Fruit fly (Drosophila melanogaster): ENCODE data around the gene CG14355.

The CG14355 gene

dm6 chr3R:14125479-14126121 lies 26.1 kb downstream of the CG14355 start, which contains the start of the genes 140up and Polr2B (continued):
- TF ChIP-seq Hr3 (GFP tag; optimal IDR thresholded peaks at IDR 0.05) (peak; percentile 97), CG2889 (GFP tag; IDR thresholded peaks at IDR 0.05) (peak; percentile 89), Hr78 (GFP tag; optimal IDR thresholded peaks at IDR 0.05) (no peak), Hey (tag; optimal IDR thresholded peaks at IDR 0.05) (no peak), CG10366 (GFP tag; IDR thresholded peaks at IDR 0.05) (peak; percentile 91), gsb (GFP tag; IDR thresholded peaks at IDR 0.05) (peak; percentile 84), CG10274 (GFP tag; optimal IDR thresholded peaks at IDR 0.05) (peak; percentile 64), Deaf1 (tag; optimal IDR thresholded peaks at IDR 0.05) (peak; percentile 72), CG1529 (GFP tag; optimal IDR thresholded peaks at IDR 0.05) (peak; percentile 81), ftz-f1 (GFP tag; optimal IDR thresholded peaks at IDR 0.05) (peak; percentile 18), luna (GFP tag; optimal IDR thresholded peaks at IDR 0.05) (no peak), CG34422 (GFP tag; IDR thresholded peaks at IDR 0.05) (peak; percentile 97), caup (GFP tag; optimal IDR thresholded peaks at IDR 0.05; ENCODE audit: severe bottlenecking) (peak; percentile 92), CG5180 (GFP tag; optimal IDR thresholded peaks at IDR 0.05) (peak; percentile 58), CG4282 (GFP tag; optimal IDR thresholded peaks at IDR 0.05) (peak; percentile 46), cg (GFP tag; optimal IDR thresholded peaks at IDR 0.05) (no peak), Awh (GFP tag; IDR thresholded peaks at IDR 0.05) (peak; percentile 89), CG6272 (GFP tag; IDR thresholded peaks at IDR 0.05) (peak; percentile 93), CoRest (tag; optimal IDR thresholded peaks at IDR 0.05) (peak; percentile 97), pan (optimal IDR thresholded peaks at IDR 0.05) (no peak), pan (GFP tag; optimal IDR thresholded peaks at IDR 0.05 in 1 of 2, IDR thresholded peaks at IDR 0.05 in 1 of 2) (peak in 1 of 2 experiments; percentile 94), insv (GFP tag; optimal IDR thresholded peaks at IDR 0.05) (peak in 1 of 2 experiments; percentile 69), mirr (GFP tag; optimal IDR thresholded peaks at IDR 0.05) (peak; percentile 47), CG12744 (GFP tag; optimal IDR thresholded peaks at IDR 0.05) (peak; percentile 55), C15 (GFP tag; IDR thresholded peaks at IDR 0.05) (peak; percentile 61; the same call in 1 of the 3 replicates), fd64A (GFP tag; optimal IDR thresholded peaks at IDR 0.05) (no peak), CG1832 (GFP tag; optimal IDR thresholded peaks at IDR 0.05) (no peak), stwl (tag; optimal IDR thresholded peaks at IDR 0.05) (peak; percentile 91), disco-r (GFP tag; optimal IDR thresholded peaks at IDR 0.05) (peak; percentile 1), Hr51 (GFP tag; optimal IDR thresholded peaks at IDR 0.05) (peak; percentile 83 to 93), da (GFP tag; optimal IDR thresholded peaks at IDR 0.05) (peak; percentile 49), ro (GFP tag; IDR thresholded peaks at IDR 0.05) (peak; percentile 57; the same call in 1 of the 2 replicates), dpn (GFP tag; optimal IDR thresholded peaks at IDR 0.05) (peak; percentile 83 to 95), CG7372 (GFP tag; IDR thresholded peaks at IDR 0.05) (peak; percentile 93), CG14860 (GFP tag; IDR thresholded peaks at IDR 0.05; ENCODE audit: partially characterized antibody) (no peak), CG8388 (GFP tag; optimal IDR thresholded peaks at IDR 0.05) (peak; percentile 89), CG43689 (GFP tag; IDR thresholded peaks at IDR 0.05) (peak; percentile 74), CG10543 (GFP tag; optimal IDR thresholded peaks at IDR 0.05) (peak; percentile 93), BtbVII (GFP tag; optimal IDR thresholded peaks at IDR 0.05) (peak; percentile 88), Sry-β (GFP tag; optimal IDR thresholded peaks at IDR 0.05) (peak; percentile 57), CG34376 (GFP tag; optimal IDR thresholded peaks at IDR 0.05) (peak; percentile 90), Oli (tag; optimal IDR thresholded peaks at IDR 0.05) (peak; percentile 92), CG34224 (GFP tag; IDR thresholded peaks at IDR 0.05; ENCODE audit: partially characterized antibody) (no peak), inv (GFP tag; IDR thresholded peaks at IDR 0.05; ENCODE audit: partially characterized antibody) (no peak), Ada2b (GFP tag; IDR thresholded peaks at IDR 0.05) (peak; percentile 88), zf30C (GFP tag; optimal IDR thresholded peaks at IDR 0.05) (peak; percentile 1), Dek (tag; optimal IDR thresholded peaks at IDR 0.05) (peak; percentile 90), CG4820 (GFP tag; optimal IDR thresholded peaks at IDR 0.05) (peak; percentile 91), ewg (GFP tag; optimal IDR thresholded peaks at IDR 0.05) (peak; percentile 81)

All from whole organism, embryonic.